Fruit fly (Drosophila melanogaster): ENCODE data around the gene Cep97.

DNA sequence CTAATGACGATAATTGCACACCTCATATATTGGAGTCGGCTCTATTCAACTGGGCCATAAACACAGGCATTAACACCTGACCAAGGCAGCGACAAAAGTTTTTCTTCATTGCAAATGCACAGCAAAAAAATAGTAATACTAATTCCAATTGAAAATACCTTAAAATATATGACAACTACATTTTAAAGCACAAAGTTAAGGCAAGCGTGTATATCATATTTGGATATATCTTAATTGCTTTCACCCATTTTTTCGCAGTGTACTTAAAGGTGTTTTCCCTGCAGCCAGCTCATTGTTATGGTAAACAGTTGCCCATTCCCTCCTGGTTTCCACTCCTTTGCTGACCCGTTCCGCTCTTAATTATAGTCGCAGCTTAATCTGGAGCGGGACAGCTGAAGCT lies 26.5 kb upstream of the Cep97 start:
- TF ChIP-seq CG1620 (GFP tag; optimal IDR thresholded peaks at IDR 0.05): no peak
- TF ChIP-seq ovo (GFP tag; optimal IDR thresholded peaks at IDR 0.05): no peak
- TF ChIP-seq Crg-1 (GFP tag; optimal IDR thresholded peaks at IDR 0.05): no peak

All from whole organism, adult.